Worm (Caenorhabditis elegans): ENCODE results near the gene sra-12.

DNA sequence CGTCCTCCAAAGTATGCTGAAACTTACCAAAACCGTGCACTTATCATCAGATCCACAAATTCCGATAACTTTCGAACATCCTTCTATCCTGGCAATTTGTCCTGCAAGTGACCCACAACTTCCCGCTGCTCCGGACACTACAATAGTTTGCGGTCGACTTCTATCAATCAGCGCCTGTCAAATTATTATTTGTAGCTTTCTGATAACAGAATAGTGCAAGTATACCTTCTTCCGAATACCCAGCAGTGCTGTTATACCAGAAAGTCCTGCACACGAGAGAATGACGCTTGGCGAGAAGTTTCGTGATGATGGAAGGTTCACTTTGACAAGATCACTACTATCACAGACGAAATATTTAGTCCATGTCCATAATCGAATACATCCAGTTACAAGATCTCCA is 44.9 kb downstream of the sra-12 start:
- no peak for TF ChIP-seq F13C5.2 (tag; optimal IDR thresholded peaks at IDR 0.05)
- no peak for TF ChIP-seq ceh-13 (GFP tag; optimal IDR thresholded peaks at IDR 0.05)
- no peak for TF ChIP-seq ama-1 (optimal IDR thresholded peaks at IDR 0.05)
- TF ChIP-seq tbx-37 (GFP tag; conservative IDR thresholded peaks at IDR 0.05): no peak
